Fruit fly (Drosophila melanogaster) S2 (cell line): ENCODE results near the gene DIP-eta.

ENCODE experiments used
- CG8478 ChIP-seq: fragments of >200 bp; optimal IDR thresholded peaks from 2 replicates; lab custom pipeline; 2018
- CTCF ChIP-seq, 2 experiments: fragments of >200 bp; optimal IDR thresholded peaks; 2 replicates each; lab custom pipeline; 2018

dm6 chr2L:5593839-5594238 lies 23.9 kb downstream of the DIP-eta start:
- TF ChIP-seq CG8478 (lab: Kevin White, UChicago) = no peak
- TF ChIP-seq CTCF (optimal IDR thresholded peaks at IDR 0.05; lab: Kevin White, UChicago) = no peak
